Worm (Caenorhabditis elegans): ENCODE data around the gene acs-1.

DNA sequence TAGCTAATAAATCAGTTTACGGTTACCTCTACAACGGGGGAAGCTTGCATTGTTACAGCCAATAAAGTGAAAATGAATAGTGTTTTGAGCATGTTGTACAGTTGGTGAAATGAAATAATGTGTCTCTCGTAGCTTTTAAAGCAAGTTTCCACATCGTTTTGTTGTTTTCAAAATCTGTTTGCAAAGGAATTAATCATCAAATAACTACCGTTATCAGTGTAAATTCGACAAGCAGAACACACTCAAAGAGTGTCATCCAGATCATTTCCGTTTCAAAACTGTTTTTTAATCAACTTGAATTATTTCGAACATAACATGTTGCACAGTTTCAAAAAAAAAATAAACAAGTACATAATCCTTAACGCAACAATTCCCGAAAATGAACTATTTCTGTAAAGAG lies 32.2 kb downstream of the acs-1 start, which contains the start of gene spp-27:
- TF ChIP-seq him-1 (tag; optimal IDR thresholded peaks at IDR 0.05), result no peak
- no peak for TF ChIP-seq W03F9.2 (tag; optimal IDR thresholded peaks at IDR 0.05)
- no peak for TF ChIP-seq dao-5 (tag; optimal IDR thresholded peaks at IDR 0.05)

Data from whole organism, L4/young adult.